Worm (Caenorhabditis elegans) whole organism, L4/young adult: ENCODE results near the gene vap-1.

ENCODE experiments used
- W03F9.2 ChIP-seq: fragments of 150-350 bp; optimal IDR thresholded peaks from 2 replicates; lab custom pipeline; 2014; ENCODE audit warnings: missing biosample characterization, missing genetic modification characterization
- dao-5 ChIP-seq: sonication (generic microtip); optimal IDR thresholded peaks from 2 replicates; lab custom pipeline; 2016; ENCODE audit warnings: missing genotype, missing genetic modification characterization, moderate library complexity, missing compliant biosample characterization
- him-1 ChIP-seq: sonication (generic microtip); optimal IDR thresholded peaks from 2 replicates; lab custom pipeline; 2016; ENCODE audit warnings: missing genotype, missing genetic modification reagents, missing genetic modification characterization, missing compliant biosample characterization

vap-1 gene

DNA sequence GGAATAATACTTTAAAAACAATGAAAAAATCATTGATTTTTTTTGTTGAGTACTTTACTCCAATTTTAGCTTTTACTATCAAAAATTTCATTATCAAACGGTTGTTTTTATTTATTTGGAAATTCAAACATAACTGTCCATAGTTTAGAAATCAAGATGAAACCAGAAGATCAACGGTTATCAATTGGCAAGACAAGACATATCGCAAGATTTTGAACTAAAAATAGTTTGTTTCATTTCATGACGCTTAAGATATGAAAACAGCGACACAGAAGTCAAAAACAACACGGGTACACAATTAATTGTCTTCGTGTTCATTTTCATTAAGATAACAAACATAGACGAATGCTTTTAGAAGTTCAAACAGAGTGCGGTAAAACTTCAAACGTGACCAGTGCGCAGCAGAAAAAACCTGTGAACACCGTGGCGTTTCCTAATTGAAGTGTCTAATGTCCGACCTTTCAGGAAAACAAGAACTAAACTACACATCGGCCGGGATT lies 21.2 kb upstream of the vap-1 start:
- no peak for TF ChIP-seq him-1 (tag; lab: Kevin White, UChicago)
- TF ChIP-seq dao-5 (tag; lab: Kevin White, UChicago) = no peak
- no peak for TF ChIP-seq W03F9.2 (tag; lab: Kevin White, UChicago)

DNA sequence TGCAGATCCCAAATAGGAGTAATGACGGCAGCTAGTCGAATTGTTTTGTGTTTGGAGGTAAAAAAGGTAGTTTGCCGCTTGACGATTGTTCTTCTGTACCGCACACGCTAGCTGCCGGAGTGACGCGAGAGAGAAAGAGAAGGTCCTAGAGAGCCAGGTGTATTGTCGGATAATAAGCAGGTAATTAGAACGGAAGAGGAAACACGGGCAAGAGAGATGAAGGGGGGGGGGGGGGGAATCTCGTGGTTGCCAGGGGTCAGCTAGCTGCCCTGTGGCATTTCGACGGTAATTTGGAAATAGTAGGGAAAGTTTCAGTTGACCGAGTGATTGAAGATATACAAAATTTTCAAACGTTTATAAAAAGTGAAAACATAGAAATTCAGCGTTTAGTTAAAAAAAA lies 17.5 kb upstream of the vap-1 start, which contains the start of gene crb-1:
crb-1 (minus strand) TSS at position 147 of the 400 bp plus-strand sequence.
- TF ChIP-seq him-1 (tag; lab: Kevin White, UChicago) = no peak
- TF ChIP-seq W03F9.2 (tag; lab: Kevin White, UChicago) = no peak
- no peak for TF ChIP-seq dao-5 (tag; lab: Kevin White, UChicago)

DNA sequence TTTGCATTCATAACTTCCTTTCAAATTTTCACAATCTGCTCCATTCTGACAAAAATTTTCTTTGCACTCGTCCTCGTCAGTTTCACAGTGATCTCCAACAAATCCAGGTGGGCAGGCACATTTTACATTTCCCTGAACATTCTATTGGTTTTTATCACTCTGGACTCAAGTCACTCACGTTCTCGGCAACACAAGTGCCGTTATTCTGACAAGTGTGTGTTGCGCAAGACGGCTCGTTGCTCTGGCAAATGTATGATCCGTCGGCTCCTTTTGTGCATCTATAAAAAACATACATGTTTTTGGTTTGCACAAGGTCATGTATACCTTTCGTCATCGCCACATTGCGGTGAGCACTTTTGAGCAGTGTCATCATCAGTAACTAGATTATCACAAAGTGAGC lies 16.3 kb upstream of the vap-1 start:
- no peak for TF ChIP-seq him-1 (tag; lab: Kevin White, UChicago)
- no peak for TF ChIP-seq W03F9.2 (tag; lab: Kevin White, UChicago)
- TF ChIP-seq dao-5 (tag; lab: Kevin White, UChicago) = no peak

DNA sequence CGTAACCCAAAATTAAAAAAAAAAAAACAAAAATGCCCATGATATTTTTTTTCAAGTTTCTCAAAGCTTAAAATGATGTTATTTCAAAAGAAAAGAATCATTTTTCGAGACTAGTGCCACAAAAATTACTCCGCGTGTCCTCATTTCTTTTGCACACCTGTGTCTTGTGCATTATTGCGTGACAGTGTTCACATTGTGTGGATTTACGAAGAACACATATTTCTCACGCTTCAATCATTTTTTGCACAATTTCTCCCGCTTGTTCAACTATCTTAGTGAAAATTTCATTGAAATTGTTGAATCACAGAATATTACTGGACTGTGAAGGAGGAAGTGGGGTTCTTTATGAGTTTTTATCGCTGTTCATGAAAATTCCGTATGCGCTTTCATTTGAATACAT lies 12.5 kb upstream of the vap-1 start:
- TF ChIP-seq W03F9.2 (tag; lab: Kevin White, UChicago) = no peak
- TF ChIP-seq dao-5 (tag; lab: Kevin White, UChicago) = no peak
- TF ChIP-seq him-1 (tag; lab: Kevin White, UChicago) = no peak

DNA sequence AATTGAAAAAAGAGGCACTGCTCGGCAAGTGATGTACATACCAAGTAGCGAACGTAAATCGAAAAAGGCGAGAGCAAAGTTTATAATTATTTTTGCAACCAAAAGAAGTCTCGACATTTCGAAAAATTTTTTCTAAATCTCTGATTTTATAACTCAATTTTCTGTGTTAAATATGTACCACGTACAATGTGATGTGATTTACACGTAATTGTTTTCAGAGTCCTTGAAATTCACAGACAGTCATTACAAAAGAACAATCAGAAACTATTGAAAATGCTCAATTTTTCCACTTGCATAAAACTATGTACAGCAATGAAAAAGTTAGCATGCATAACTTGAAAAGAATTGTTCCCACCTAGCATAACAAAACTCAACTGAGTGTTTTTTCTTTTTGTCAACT lies 6.7 kb upstream of the vap-1 start:
- no peak for TF ChIP-seq him-1 (tag; lab: Kevin White, UChicago)
- TF ChIP-seq W03F9.2 (tag; lab: Kevin White, UChicago) = no peak
- TF ChIP-seq dao-5 (tag; lab: Kevin White, UChicago) = no peak

DNA sequence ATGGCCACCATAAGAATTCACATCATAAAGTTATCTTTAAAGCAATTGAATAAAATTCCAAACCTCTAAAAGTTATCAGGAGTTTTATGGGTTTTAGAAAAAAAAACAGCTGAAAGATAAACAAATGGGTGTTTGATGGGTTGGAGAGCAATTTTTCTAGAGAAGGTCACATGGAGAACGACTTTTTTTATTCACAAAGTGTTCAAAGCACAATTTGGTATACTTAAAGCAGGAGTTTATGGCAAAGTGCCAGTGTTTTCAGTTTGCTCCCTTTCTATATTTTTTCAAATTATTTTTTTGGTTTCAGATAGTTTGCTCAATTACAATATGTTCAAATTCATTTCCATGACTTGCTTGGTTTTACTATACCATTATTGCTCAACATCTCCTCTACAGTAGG lies 4.9 kb upstream of the vap-1 start, which contains the start of gene F11C7.6:
F11C7.6 (plus strand) TSS at position 301 of the 400 bp plus-strand sequence.
- TF ChIP-seq dao-5 (tag; lab: Kevin White, UChicago) = no peak
- TF ChIP-seq him-1 (tag; lab: Kevin White, UChicago) = no peak
- no peak for TF ChIP-seq W03F9.2 (tag; lab: Kevin White, UChicago)

DNA sequence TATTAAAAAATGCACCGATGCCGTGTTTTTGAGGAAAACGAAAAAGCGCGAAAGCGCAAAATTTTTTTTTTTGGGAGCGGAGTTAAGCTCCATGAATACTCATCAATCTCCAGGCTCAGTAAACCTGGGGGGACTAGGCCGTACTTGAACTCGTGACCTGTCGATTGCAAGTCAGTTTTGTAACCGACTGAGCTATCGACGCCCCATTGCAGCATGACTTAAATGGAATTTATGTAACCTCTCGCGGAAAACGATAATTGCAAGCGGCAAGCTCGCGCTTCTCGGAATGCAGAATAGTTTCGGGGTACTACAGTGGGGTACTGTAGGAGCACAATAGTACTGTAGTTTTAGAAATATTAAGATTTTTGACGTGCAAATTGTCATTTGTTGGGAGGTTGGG lies 4.1 kb upstream of the vap-1 start:
- TF ChIP-seq him-1 (tag; lab: Kevin White, UChicago) = no peak
- TF ChIP-seq W03F9.2 (tag; lab: Kevin White, UChicago) = no peak
- no peak for TF ChIP-seq dao-5 (tag; lab: Kevin White, UChicago)

DNA sequence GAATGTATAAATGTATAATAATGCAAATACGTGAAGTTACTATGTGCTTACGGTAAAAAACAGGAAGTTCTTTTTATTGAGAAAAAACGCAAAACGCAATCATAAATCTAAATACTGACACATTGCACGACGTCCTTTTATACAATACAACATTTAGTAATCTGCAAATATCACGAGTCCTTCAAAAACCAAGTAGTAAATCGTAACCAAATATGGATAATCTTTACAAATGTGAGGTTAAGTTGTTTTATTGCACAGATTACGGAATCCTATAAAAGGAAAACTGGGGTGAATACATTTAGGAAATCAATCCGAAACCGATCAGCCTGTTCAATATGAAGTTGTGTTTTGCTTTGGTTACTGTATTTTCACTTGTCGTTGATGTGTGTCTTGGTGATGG lies 1.9 kb upstream of the vap-1 start, which contains the start of gene F11C7.7:
F11C7.7 (plus strand) TSS at position 301 of the 400 bp plus-strand sequence.
- TF ChIP-seq him-1 (tag; lab: Kevin White, UChicago) = no peak

DNA sequence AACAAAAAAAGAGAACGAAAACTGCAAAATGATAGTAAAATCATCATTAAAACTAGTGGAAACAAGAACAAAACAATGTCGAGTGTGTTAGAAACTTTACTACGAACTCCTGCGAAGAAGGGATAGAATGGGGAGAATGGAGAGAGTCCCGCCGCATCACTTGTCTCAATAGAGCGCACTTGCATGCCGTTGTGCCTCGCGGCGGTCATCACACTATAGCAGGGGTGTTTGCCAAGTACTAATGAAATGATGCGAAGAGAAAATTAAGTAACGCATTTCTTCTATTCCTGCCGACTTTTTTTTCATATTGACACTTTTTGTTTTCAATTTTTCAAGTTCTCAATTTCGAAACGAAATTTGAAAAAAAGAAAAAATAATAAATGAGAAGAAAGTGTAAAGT lies 4.2 kb downstream of the vap-1 start:
- no peak for TF ChIP-seq dao-5 (tag; lab: Kevin White, UChicago)
- TF ChIP-seq W03F9.2 (tag; lab: Kevin White, UChicago) = peak; percentile 30
- TF ChIP-seq him-1 (tag; lab: Kevin White, UChicago) = no peak

DNA sequence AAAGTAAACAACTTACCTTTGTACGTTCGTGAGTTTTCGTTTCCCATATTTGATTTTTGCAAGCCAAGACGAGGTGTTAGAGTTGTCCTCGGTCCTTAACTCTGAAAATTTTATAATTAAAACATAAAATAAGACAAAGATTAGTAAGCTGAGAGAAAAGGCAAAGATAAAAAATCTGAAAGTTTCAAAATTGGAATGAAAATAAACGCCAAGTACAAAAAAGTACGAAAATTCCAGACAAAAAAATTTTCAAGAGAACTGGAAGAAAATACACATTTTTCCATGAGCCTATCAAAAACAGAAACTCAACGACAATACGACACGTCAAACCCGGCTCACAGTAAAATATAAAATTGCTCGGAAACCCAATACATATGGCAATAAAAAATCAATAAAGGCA lies 4.8 kb downstream of the vap-1 start, which contains the start of gene F10D7.5:
F10D7.5 (minus strand) TSS at position 101 of the 400 bp plus-strand sequence.
- TF ChIP-seq him-1 (tag; lab: Kevin White, UChicago) (no peak), dao-5 (tag; lab: Kevin White, UChicago) (no peak), W03F9.2 (tag; lab: Kevin White, UChicago) (no peak)

DNA sequence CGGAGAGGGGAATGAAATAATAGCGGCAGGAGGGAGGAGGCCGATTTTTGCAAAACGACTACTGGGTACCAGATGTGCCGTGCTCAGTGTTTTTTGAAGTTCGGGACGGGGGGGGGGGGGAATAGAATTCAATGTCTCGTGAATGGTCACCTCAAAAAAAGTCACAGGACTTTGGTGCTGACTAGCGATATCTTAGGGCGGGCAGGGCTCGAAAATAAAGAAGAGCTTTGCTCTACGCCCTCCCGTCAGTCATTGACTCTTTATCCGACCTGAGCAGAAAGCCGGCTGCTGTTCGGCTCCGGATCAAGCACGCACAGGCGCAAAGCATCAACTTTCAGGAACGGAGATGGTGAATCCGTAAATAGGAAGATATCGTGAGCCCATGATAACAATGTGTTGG lies 5.8 kb downstream of the vap-1 start:
- TF ChIP-seq him-1 (tag; lab: Kevin White, UChicago) = no peak
- TF ChIP-seq W03F9.2 (tag; lab: Kevin White, UChicago) = no peak
- TF ChIP-seq dao-5 (tag; lab: Kevin White, UChicago) = no peak

DNA sequence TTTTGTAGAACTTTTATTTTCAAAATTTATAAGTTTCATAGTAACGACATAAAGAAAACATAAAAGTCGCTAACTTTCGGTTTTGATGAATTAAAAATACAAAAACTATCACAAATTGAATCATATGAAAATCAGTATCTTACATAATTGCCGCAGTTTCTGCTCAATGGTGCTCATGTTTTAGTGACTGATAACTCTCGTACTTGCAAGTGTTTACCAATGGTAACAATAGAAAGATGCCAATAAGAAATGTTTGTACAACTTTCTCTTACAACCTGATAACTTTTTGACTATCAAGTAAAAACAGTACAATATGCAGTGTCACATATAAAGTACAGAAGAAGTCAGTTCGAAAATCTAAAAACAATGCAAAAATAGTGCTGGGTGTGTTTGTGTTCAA lies 10.2 kb downstream of the vap-1 start:
- TF ChIP-seq him-1 (tag; lab: Kevin White, UChicago) (no peak), dao-5 (tag; lab: Kevin White, UChicago) (no peak), W03F9.2 (tag; lab: Kevin White, UChicago) (no peak)

DNA sequence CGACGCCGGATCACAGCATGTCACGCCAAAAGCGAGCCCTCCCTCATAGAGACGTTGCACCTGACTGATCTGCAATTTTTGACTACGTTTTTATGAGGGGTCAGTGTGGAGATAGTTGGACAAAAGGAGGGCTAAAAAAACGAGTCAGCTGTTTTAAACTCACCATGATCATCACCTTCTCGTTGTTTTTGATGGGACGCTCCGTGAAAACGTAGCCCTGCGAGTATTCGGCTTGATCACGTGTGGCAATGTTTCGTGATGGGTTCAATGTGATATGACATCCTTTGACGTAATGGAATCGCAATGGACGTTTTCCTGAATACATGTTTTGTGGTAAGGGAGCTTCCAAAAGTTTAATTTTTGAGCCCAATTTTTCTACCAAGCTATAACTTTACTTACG lies 11.3 kb downstream of the vap-1 start:
- TF ChIP-seq W03F9.2 (tag; lab: Kevin White, UChicago) = no peak
- no peak for TF ChIP-seq dao-5 (tag; lab: Kevin White, UChicago)
- no peak for TF ChIP-seq him-1 (tag; lab: Kevin White, UChicago)

DNA sequence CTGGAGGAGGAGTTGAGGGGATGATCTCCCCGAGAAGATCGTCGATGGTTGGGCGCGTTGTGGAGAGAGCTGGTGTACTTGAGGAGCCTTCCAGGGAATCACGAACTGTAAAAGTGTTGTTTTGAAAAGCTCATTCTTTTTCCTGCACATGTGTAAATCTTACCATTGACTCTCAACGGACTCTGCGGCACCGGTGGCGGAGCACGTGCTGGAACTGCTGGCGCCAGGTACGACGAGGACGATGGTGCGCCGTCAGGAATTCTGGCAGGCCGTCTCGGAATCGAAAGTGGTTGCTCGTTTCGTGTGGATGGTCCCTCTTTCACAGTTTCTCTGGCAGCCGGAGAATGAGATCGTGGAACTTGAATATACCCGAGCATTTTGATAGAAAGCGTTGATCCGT lies 12.0 kb downstream of the vap-1 start:
- TF ChIP-seq W03F9.2 (tag; lab: Kevin White, UChicago) (no peak), dao-5 (tag; lab: Kevin White, UChicago) (no peak), him-1 (tag; lab: Kevin White, UChicago) (no peak)
